Worm (Caenorhabditis elegans) whole organism, L4 larva: ENCODE data around the gene algn-13.

Experiments
- ZK546.5 ChIP-seq, 2 experiments: sonication (generic microtip); optimal IDR thresholded peaks; 2 replicates each; lab custom pipeline; 2017; ENCODE audit warnings: missing biosample characterization in 2 of 2, missing genetic modification characterization in 2 of 2
- ceh-20 ChIP-seq: fragments of 200-800 bp; sonication (Bioruptor generic); IDR thresholded peaks from 2 replicates; pipeline ENCODE4 v1.3.6; 2022; ENCODE audit warnings: missing genetic modification reagents, missing genetic modification characterization, missing compliant biosample characterization
- ceh-28 ChIP-seq: fragments of 150-350 bp; optimal IDR thresholded peaks from 2 replicates; lab custom pipeline; 2014; ENCODE audit warnings: missing biosample characterization, missing genetic modification reagents, missing genetic modification characterization
- fkh-10 ChIP-seq: fragments of 150-350 bp; optimal IDR thresholded peaks from 2 replicates; lab custom pipeline; 2014; ENCODE audit warnings: missing biosample characterization, missing genetic modification reagents, missing genetic modification characterization
- hlh-30 ChIP-seq: sonication (generic microtip); optimal IDR thresholded peaks from 2 replicates; lab custom pipeline; 2017; ENCODE audit warnings: antibody characterized with exemption, mild to moderate bottlenecking, missing genetic modification characterization, missing compliant biosample characterization; ENCODE audit not compliant: insufficient read depth
- jun-1 ChIP-seq: fragments of 150-350 bp; optimal IDR thresholded peaks from 2 replicates; lab custom pipeline; 2014; ENCODE audit warnings: missing biosample characterization, missing genetic modification reagents, missing genetic modification characterization
- lsy-2 ChIP-seq, 2 experiments: fragments of 150-350 bp in 1 of 2; sonication (generic microtip) in 1 of 2; optimal IDR thresholded peaks; 2 replicates each; lab custom pipeline; 2014 to 2017; ENCODE audit warnings: missing biosample characterization in 2 of 2, missing genetic modification characterization in 2 of 2
- madf-5 ChIP-seq, 2 experiments: fragments of 200-800 bp; sonication (Bioruptor generic); IDR thresholded peaks; 2 replicates each; pipeline ENCODE4 v1.3.6; 2022; ENCODE audit warnings: missing compliant biosample characterization in 2 of 2, missing genetic modification characterization in 2 of 2
- nhr-11 ChIP-seq: fragments of 150-350 bp; optimal IDR thresholded peaks from 2 replicates; lab custom pipeline; 2014; ENCODE audit warnings: missing biosample characterization, missing genetic modification characterization
- nhr-25 ChIP-seq: sonication (generic microtip); optimal IDR thresholded peaks from 2 replicates; lab custom pipeline; 2017; ENCODE audit warnings: missing genetic modification characterization, mild to moderate bottlenecking, missing compliant biosample characterization, antibody characterized with exemption, moderate library complexity, borderline replicate concordance; ENCODE audit not compliant: insufficient read depth
- nhr-76 ChIP-seq: fragments of 150-350 bp; optimal IDR thresholded peaks from 2 replicates; lab custom pipeline; 2014; ENCODE audit warnings: missing biosample characterization, missing genetic modification characterization
- nhr-77 ChIP-seq: fragments of 150-350 bp; optimal IDR thresholded peaks from 2 replicates; lab custom pipeline; 2014; ENCODE audit warnings: missing biosample characterization, missing genetic modification characterization
- zag-1 ChIP-seq: fragments of 150-350 bp; optimal IDR thresholded peaks from 2 replicates; lab custom pipeline; 2014; ENCODE audit warnings: missing biosample characterization, missing genetic modification characterization

ce11 chrV:13920730-13921129 lies 41.0 kb downstream of the algn-13 start, which contains the start of gene srx-42:
- TF ChIP-seq nhr-25 (tag; lab: Kevin White, UChicago) (no peak), hlh-30 (tag; lab: Kevin White, UChicago) (no peak), ZK546.5 (tag; optimal IDR thresholded peaks at IDR 0.05; lab: Kevin White, UChicago) (no peak), nhr-11 (no peak), ceh-28 (tag; lab: Kevin White, UChicago) (no peak), jun-1 (tag; lab: Kevin White, UChicago) (no peak), fkh-10 (GFP tag; lab: Kevin White, UChicago) (no peak), nhr-77 (tag; lab: Kevin White, UChicago) (no peak), nhr-76 (tag; lab: Kevin White, UChicago) (no peak), lsy-2 (tag; optimal IDR thresholded peaks at IDR 0.05; lab: Kevin White, UChicago) (no peak), ceh-20 (GFP tag; lab: Robert Waterston, UW) (no peak), zag-1 (tag; lab: Kevin White, UChicago) (no peak), madf-5 (GFP tag; IDR thresholded peaks at IDR 0.05; lab: Robert Waterston, UW) (no peak)
